Fruit fly (Drosophila melanogaster): ENCODE data around the gene Wnk.

Wnk gene

dm6 chr3L:21604265-21604664 lies 49.5 kb upstream of the Wnk start (continued):
- TF ChIP-seq CG31365 (tag; optimal IDR thresholded peaks at IDR 0.05) (peak; percentile 40), CG6689 (GFP tag; IDR thresholded peaks at IDR 0.05) (no peak), her (GFP tag; optimal IDR thresholded peaks at IDR 0.05) (peak; percentile 51), CG6813 (GFP tag; optimal IDR thresholded peaks at IDR 0.05) (no peak), abd-A (tag; optimal IDR thresholded peaks at IDR 0.05) (no peak), Gug (GFP tag; IDR thresholded peaks at IDR 0.05) (peak; percentile 59; the same call in 2 of the 4 replicates), danr (GFP tag; IDR thresholded peaks at IDR 0.05) (peak; percentile 15; the same call in 1 of the 2 replicates), ara (GFP tag; IDR thresholded peaks at IDR 0.05) (no peak), dm (GFP tag; optimal IDR thresholded peaks at IDR 0.05) (peak; percentile 31), btn (GFP tag; optimal IDR thresholded peaks at IDR 0.05) (peak; percentile 17), tio (GFP tag; optimal IDR thresholded peaks at IDR 0.05) (peak; percentile 17), fru (optimal IDR thresholded peaks at IDR 0.05) (no peak), Neu2 (GFP tag; optimal IDR thresholded peaks at IDR 0.05; ENCODE audit: borderline replicate concordance) (no peak), Poxn (GFP tag; IDR thresholded peaks at IDR 0.05) (no peak), lilli (GFP tag; optimal IDR thresholded peaks at IDR 0.05) (peak; percentile 64), CG33557 (GFP tag; optimal IDR thresholded peaks at IDR 0.05) (no peak), CG8281 (tag; optimal IDR thresholded peaks at IDR 0.05) (no peak), Dll (GFP tag; IDR thresholded peaks at IDR 0.05; ENCODE audit: partially characterized antibody) (no peak), CG6765 (GFP tag; optimal IDR thresholded peaks at IDR 0.05) (no peak), CG10979 (tag; optimal IDR thresholded peaks at IDR 0.05) (peak; percentile 84), CG18619 (GFP tag; optimal IDR thresholded peaks at IDR 0.05) (peak; percentile 4), CG3726 (GFP tag; IDR thresholded peaks at IDR 0.05) (peak; percentile 18; the same call in 1 of the 3 replicates), H2.0 (GFP tag; IDR thresholded peaks at IDR 0.05) (0 out of 2 replicates have a peak, but pooled peaks have one; percentile 26), Dek (tag; optimal IDR thresholded peaks at IDR 0.05) (peak; percentile 28), chn (GFP tag; optimal IDR thresholded peaks at IDR 0.05) (peak; percentile 54), disco-r (GFP tag; optimal IDR thresholded peaks at IDR 0.05) (peak; percentile 28), ken (GFP tag; IDR thresholded peaks at IDR 0.05) (peak; percentile 66; the same call in 2 of the 3 replicates), CG10959 (GFP tag; IDR thresholded peaks at IDR 0.05) (peak; percentile 64), tap (tag; optimal IDR thresholded peaks at IDR 0.05) (no peak), D19B (GFP tag; optimal IDR thresholded peaks at IDR 0.05) (no peak), CG16813 (GFP tag; IDR thresholded peaks at IDR 0.05; ENCODE audit: partially characterized antibody) (peak; percentile 54; the same call in 2 of the 3 replicates), CG12391 (tag; optimal IDR thresholded peaks at IDR 0.05) (peak; percentile 24), nau (GFP tag; optimal IDR thresholded peaks at IDR 0.05) (no peak), E2f1 (GFP tag; IDR thresholded peaks at IDR 0.05) (peak; percentile 67; the same call in 1 of the 2 replicates), CG8944 (GFP tag; optimal IDR thresholded peaks at IDR 0.05) (peak; percentile 72), Dref (GFP tag; IDR thresholded peaks at IDR 0.05) (no peak), CG34376 (GFP tag; optimal IDR thresholded peaks at IDR 0.05) (no peak), Max (GFP tag; optimal IDR thresholded peaks at IDR 0.05) (peak; percentile 16), CG30403 (GFP tag; optimal IDR thresholded peaks at IDR 0.05) (peak; percentile 73), trem (tag; optimal IDR thresholded peaks at IDR 0.05) (peak; percentile 53), NK7.1 (GFP tag; optimal IDR thresholded peaks at IDR 0.05) (peak; percentile 1), Med (GFP tag) (peak; percentile 95), CG13894 (tag; optimal IDR thresholded peaks at IDR 0.05) (peak; percentile 15), CG2116 (GFP tag; optimal IDR thresholded peaks at IDR 0.05) (no peak), wek (GFP tag; optimal IDR thresholded peaks at IDR 0.05) (no peak), org-1 (GFP tag; optimal IDR thresholded peaks at IDR 0.05) (no peak), Drgx (GFP tag; IDR thresholded peaks at IDR 0.05) (no peak), CG2129 (GFP tag; IDR thresholded peaks at IDR 0.05; ENCODE audit: partially characterized antibody) (no peak), Ptx1 (GFP tag; IDR thresholded peaks at IDR 0.05) (no peak), HLHmδ (GFP tag; optimal IDR thresholded peaks at IDR 0.05) (peak; percentile 44), Dp (GFP tag; optimal IDR thresholded peaks at IDR 0.05) (peak; percentile 57)
